Worm (Caenorhabditis elegans) whole organism, L1 larva: ENCODE measurements around the gene tag-10.

Source experiments
- C16A3.4 ChIP-seq: fragments of 150-350 bp; optimal IDR thresholded peaks from 2 replicates; lab custom pipeline; 2014; ENCODE audit warnings: missing biosample characterization, missing genetic modification characterization
- ama-1 ChIP-seq: fragments of 150-350 bp; optimal IDR thresholded peaks from 2 replicates; lab custom pipeline; 2014
- blmp-1 ChIP-seq: fragments of 150-350 bp; optimal IDR thresholded peaks from 2 replicates; lab custom pipeline; 2014; ENCODE audit warnings: missing biosample characterization, missing genetic modification characterization
- ceh-63 ChIP-seq: fragments of 200-800 bp; sonication (Bioruptor generic); optimal IDR thresholded peaks from 2 replicates; lab custom pipeline; 2018; ENCODE audit warnings: mild to moderate bottlenecking, missing genetic modification characterization, missing compliant biosample characterization
- ces-1 ChIP-seq: fragments of 150-350 bp; optimal IDR thresholded peaks from 2 replicates; lab custom pipeline; 2014; ENCODE audit warnings: missing biosample characterization, missing genetic modification reagents, missing genetic modification characterization
- dpl-1 ChIP-seq, 3 experiments: fragments of 150-350 bp in 2 of 3; sonication (generic microtip) in 1 of 3; optimal IDR thresholded peaks; 2 replicates each; lab custom pipeline; 2014 to 2017; ENCODE audit warnings: missing biosample characterization in 3 of 3, missing genetic modification characterization in 3 of 3, missing genetic modification reagents in 3 of 3
- dsc-1 ChIP-seq: sonication (generic microtip); optimal IDR thresholded peaks from 2 replicates; lab custom pipeline; 2016; ENCODE audit warnings: mild to moderate bottlenecking, missing genetic modification characterization, missing compliant biosample characterization
- efl-1 ChIP-seq, 4 experiments: fragments of 150-350 bp; optimal IDR thresholded peaks in 3 of 4; peaks in 1 of 4; 1 replicate in 1 of 4; 2 replicates in 3 of 4; lab custom pipeline; 2014; ENCODE audit warnings: missing biosample characterization in 2 of 4, missing genetic modification characterization in 2 of 4, missing genetic modification reagents in 2 of 4
- egl-13 ChIP-seq: sonication (generic microtip); optimal IDR thresholded peaks from 2 replicates; lab custom pipeline; 2016; ENCODE audit warnings: missing genotype, missing genetic modification reagents, missing genetic modification characterization, missing compliant biosample characterization
- elt-3 ChIP-seq, 6 experiments: fragments of 150-350 bp in 1 of 6; sonication (generic microtip); optimal IDR thresholded peaks; 2 replicates each; lab custom pipeline; 2017 to 2018; ENCODE audit warnings: missing biosample characterization in 6 of 6, missing genetic modification characterization in 6 of 6, inconsistent platforms in 1 of 6
- ets-5 ChIP-seq: fragments of 200-800 bp; sonication (Bioruptor generic); IDR thresholded peaks from 2 replicates; pipeline ENCODE4 v1.3.6; 2022; ENCODE audit warnings: missing genetic modification characterization, missing compliant biosample characterization
- fkh-10 ChIP-seq: sonication (generic microtip); optimal IDR thresholded peaks from 2 replicates; lab custom pipeline; 2017; ENCODE audit warnings: missing biosample characterization, missing genetic modification reagents, missing genetic modification characterization
- hlh-17 ChIP-seq: fragments of 200-800 bp; sonication (Bioruptor generic); optimal IDR thresholded peaks from 2 replicates; lab custom pipeline; 2018; ENCODE audit warnings: missing genetic modification characterization, mild to moderate bottlenecking, missing compliant biosample characterization, moderate library complexity, borderline replicate concordance
- hpl-2 ChIP-seq: fragments of 150-350 bp; optimal IDR thresholded peaks from 2 replicates; lab custom pipeline; 2014; ENCODE audit warnings: missing biosample characterization, missing genetic modification reagents, missing genetic modification characterization
- irx-1 ChIP-seq: sonication (generic microtip); optimal IDR thresholded peaks from 2 replicates; lab custom pipeline; 2016; ENCODE audit warnings: missing genetic modification characterization, missing compliant biosample characterization
- jun-1 ChIP-seq: fragments of 150-350 bp; optimal IDR thresholded peaks from 2 replicates; lab custom pipeline; 2014; ENCODE audit warnings: missing biosample characterization, missing genetic modification reagents, missing genetic modification characterization
- lin-14 ChIP-seq: fragments of 200-800 bp; sonication (Bioruptor generic); optimal IDR thresholded peaks from 2 replicates; lab custom pipeline; 2018; ENCODE audit warnings: mild to moderate bottlenecking, missing genetic modification characterization, moderate library complexity, missing compliant biosample characterization
- lin-15B ChIP-seq: fragments of 150-350 bp; sonication (generic microtip); optimal IDR thresholded peaks from 3 replicates; lab custom pipeline; 2014; ENCODE audit warnings: missing biosample characterization, missing genetic modification characterization
- lin-35 ChIP-seq, 2 experiments: fragments of 150-350 bp; optimal IDR thresholded peaks; 2 replicates each; lab custom pipeline; 2014; ENCODE audit warnings: missing biosample characterization in 2 of 2, missing genetic modification characterization in 2 of 2, missing genetic modification reagents in 2 of 2
- lin-39 ChIP-seq: fragments of 150-350 bp; optimal IDR thresholded peaks from 2 replicates; lab custom pipeline; 2014; ENCODE audit warnings: missing biosample characterization, missing genetic modification reagents, missing genetic modification characterization
- lir-3 ChIP-seq: sonication (generic microtip); optimal IDR thresholded peaks from 2 replicates; lab custom pipeline; 2016; ENCODE audit warnings: mild to moderate bottlenecking, missing genetic modification characterization, moderate library complexity, missing compliant biosample characterization; ENCODE audit not compliant: poor library complexity
- lsy-2 ChIP-seq, 2 experiments: fragments of 150-350 bp; optimal IDR thresholded peaks; 2 replicates each; lab custom pipeline; 2014; ENCODE audit warnings: missing biosample characterization in 2 of 2, missing genetic modification characterization in 2 of 2
- mab-9 ChIP-seq: fragments of 200-800 bp; sonication (Bioruptor generic); IDR thresholded peaks from 2 replicates; pipeline ENCODE4 v1.3.6; 2022; ENCODE audit warnings: missing genetic modification reagents, missing genetic modification characterization, missing compliant biosample characterization
- mdl-1 ChIP-seq, 2 experiments: fragments of 150-350 bp; optimal IDR thresholded peaks; 2 replicates each; lab custom pipeline; 2014 to 2017; ENCODE audit warnings: missing biosample characterization in 2 of 2, missing genetic modification characterization in 2 of 2, inconsistent platforms in 1 of 2
- mef-2 ChIP-seq: fragments of 150-350 bp; optimal IDR thresholded peaks from 2 replicates; lab custom pipeline; 2014; ENCODE audit warnings: missing biosample characterization, missing genetic modification characterization
- nhr-11 ChIP-seq: fragments of 150-350 bp; optimal IDR thresholded peaks from 2 replicates; lab custom pipeline; 2014; ENCODE audit warnings: missing biosample characterization, missing genetic modification characterization
- nhr-12 ChIP-seq: sonication (generic microtip); optimal IDR thresholded peaks from 2 replicates; lab custom pipeline; 2017; ENCODE audit warnings: missing biosample characterization, missing genetic modification characterization
- nhr-28 ChIP-seq: fragments of 150-350 bp; optimal IDR thresholded peaks from 2 replicates; lab custom pipeline; 2014; ENCODE audit warnings: missing biosample characterization, missing genetic modification characterization
- nhr-71 ChIP-seq: sonication (generic microtip); optimal IDR thresholded peaks from 2 replicates; lab custom pipeline; 2016; ENCODE audit warnings: mild to moderate bottlenecking, missing genetic modification characterization, moderate library complexity, missing compliant biosample characterization
- nhr-77 ChIP-seq: fragments of 150-350 bp; optimal IDR thresholded peaks from 2 replicates; lab custom pipeline; 2014; ENCODE audit warnings: missing biosample characterization, missing genetic modification characterization
- nhr-84 ChIP-seq: sonication (generic microtip); optimal IDR thresholded peaks from 2 replicates; lab custom pipeline; 2017; ENCODE audit warnings: missing biosample characterization, missing genetic modification characterization
- nhr-85 ChIP-seq: sonication (generic microtip); peaks from one replicate; lab custom pipeline; 2016; ENCODE audit warnings: missing genetic modification characterization, inconsistent platforms, missing compliant biosample characterization
- nhr-90 ChIP-seq: sonication (generic microtip); optimal IDR thresholded peaks from 2 replicates; lab custom pipeline; 2016; ENCODE audit warnings: mild to moderate bottlenecking, missing genetic modification characterization, missing compliant biosample characterization; ENCODE audit not compliant: poor library complexity
- pag-3 ChIP-seq: sonication (generic microtip); optimal IDR thresholded peaks from 2 replicates; lab custom pipeline; 2017; ENCODE audit warnings: missing genetic modification characterization, mild to moderate bottlenecking, missing compliant biosample characterization, antibody characterized with exemption, borderline replicate concordance; ENCODE audit not compliant: insufficient read depth
- snpc-4 ChIP-seq: fragments of 150-350 bp; optimal IDR thresholded peaks from 2 replicates; lab custom pipeline; 2014; ENCODE audit warnings: missing biosample characterization, missing genetic modification characterization
- snu-23 ChIP-seq: sonication (generic microtip); optimal IDR thresholded peaks from 2 replicates; lab custom pipeline; 2016; ENCODE audit warnings: missing genetic modification characterization, missing compliant biosample characterization
- sox-4 ChIP-seq: sonication (generic microtip); optimal IDR thresholded peaks from 2 replicates; lab custom pipeline; 2016; ENCODE audit warnings: missing genetic modification characterization, missing compliant biosample characterization
- sptf-1 ChIP-seq: fragments of 150-350 bp; optimal IDR thresholded peaks from 2 replicates; lab custom pipeline; 2014; ENCODE audit warnings: missing biosample characterization, missing genetic modification characterization
- unc-130 ChIP-seq: fragments of 150-350 bp; optimal IDR thresholded peaks from 2 replicates; lab custom pipeline; 2017; ENCODE audit warnings: missing biosample characterization, missing genetic modification characterization, inconsistent platforms
- unc-30 ChIP-seq: sonication (generic microtip); optimal IDR thresholded peaks from 2 replicates; lab custom pipeline; 2017; ENCODE audit warnings: missing biosample characterization, missing genetic modification characterization
- unc-62 ChIP-seq: fragments of 150-350 bp; optimal IDR thresholded peaks from 2 replicates; lab custom pipeline; 2014; ENCODE audit warnings: missing biosample characterization, missing genetic modification reagents, missing genetic modification characterization
- unc-98 ChIP-seq: fragments of 200-800 bp; sonication (Bioruptor generic); IDR thresholded peaks from 2 replicates; pipeline ENCODE4 v1.3.6; 2022; ENCODE audit warnings: missing genetic modification characterization, missing compliant biosample characterization
- vab-15 ChIP-seq: sonication (generic microtip); optimal IDR thresholded peaks from 2 replicates; lab custom pipeline; 2017; ENCODE audit warnings: missing genotype, mild to moderate bottlenecking, missing genetic modification characterization, missing compliant biosample characterization
- xbp-1 ChIP-seq: sonication (generic microtip); optimal IDR thresholded peaks from 2 replicates; lab custom pipeline; 2016; ENCODE audit warnings: missing genetic modification characterization, missing compliant biosample characterization

tag-10 gene

ce11 chrII:13609655-13610054, 22.7 kb upstream of the tag-10 start, which contains the start of gene gst-20 (continued):
- peak; percentile 75 for TF ChIP-seq nhr-90 (tag; lab: Kevin White, UChicago)
- no peak for TF ChIP-seq hlh-17 (GFP tag; lab: Kevin White, UChicago)
- TF ChIP-seq ces-1 (GFP tag; lab: Kevin White, UChicago), result no peak
- TF ChIP-seq pag-3 (tag; lab: Kevin White, UChicago), result peak; percentile 84
- TF ChIP-seq egl-13 (tag; lab: Kevin White, UChicago), result no peak
- no peak for TF ChIP-seq unc-30 (tag; lab: Kevin White, UChicago)
- TF ChIP-seq hpl-2 (GFP tag; lab: Kevin White, UChicago), result no peak
- no peak for TF ChIP-seq irx-1 (tag; lab: Kevin White, UChicago)
- TF ChIP-seq C16A3.4, result no peak
- TF ChIP-seq unc-130 (tag; lab: Kevin White, UChicago), result no peak
- TF ChIP-seq unc-98 (GFP tag; lab: Robert Waterston, UW), result no peak
- no peak for TF ChIP-seq mab-9 (GFP tag; lab: Robert Waterston, UW)
- no peak for TF ChIP-seq nhr-11
- TF ChIP-seq lir-3 (tag; lab: Kevin White, UChicago), result no peak
- TF ChIP-seq nhr-28, result no peak
- no peak for TF ChIP-seq nhr-12 (tag; lab: Kevin White, UChicago)
- peak; percentile 72 for TF ChIP-seq nhr-71 (tag; lab: Kevin White, UChicago)
- peak; percentile 18 to 26 for TF ChIP-seq lsy-2 (tag; optimal IDR thresholded peaks at IDR 0.05; lab: Kevin White, UChicago)
- peak in 5 of 6 experiments; percentile 39 to 78 (median 60) for TF ChIP-seq elt-3 (tag; optimal IDR thresholded peaks at IDR 0.05; lab: Kevin White, UChicago)
- no peak for TF ChIP-seq jun-1
- TF ChIP-seq sox-4 (tag; lab: Kevin White, UChicago), result no peak
- TF ChIP-seq efl-1 (optimal IDR thresholded peaks at IDR 0.05; lab: Kevin White, UChicago), result peak; percentile 3 to 23
- peak in 1 of 2 experiments; percentile 90 for TF ChIP-seq efl-1 (GFP tag; optimal IDR thresholded peaks at IDR 0.05 in 1 of 2; lab: Kevin White, UChicago)
- TF ChIP-seq nhr-84, result no peak
- no peak for TF ChIP-seq lin-15B (tag; lab: Kevin White, UChicago)
- peak; percentile 30 for TF ChIP-seq xbp-1 (tag; lab: Kevin White, UChicago)
- no peak for TF ChIP-seq lin-39 (tag; lab: Kevin White, UChicago)
- TF ChIP-seq ceh-63 (GFP tag; lab: Kevin White, UChicago), result no peak

DNA sequence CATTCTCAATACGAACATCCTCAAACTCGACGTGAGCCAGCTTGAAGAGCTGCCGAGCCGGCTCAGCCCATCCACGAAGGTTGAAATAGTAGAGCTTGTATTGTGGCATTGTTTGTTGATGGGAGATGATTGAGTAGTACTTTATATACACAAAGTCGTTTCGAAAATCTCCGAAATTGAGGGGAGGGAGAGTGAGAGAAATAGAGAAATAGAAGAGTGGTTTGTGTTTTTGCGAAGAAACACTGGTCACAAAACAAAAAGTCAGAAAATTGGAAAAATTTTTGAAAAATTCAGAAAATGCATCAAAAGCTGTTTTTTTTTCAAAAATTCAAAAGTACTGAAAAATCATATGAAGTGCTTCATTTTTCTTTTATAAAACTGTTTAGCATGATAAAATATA, 21.2 kb upstream of the tag-10 start, which contains the start of gene gst-24:
gst-24 (minus strand) TSS at position 181 of the 400 bp plus-strand sequence.
- no peak for TF ChIP-seq ets-5 (GFP tag; lab: Robert Waterston, UW)
- TF ChIP-seq fkh-10 (GFP tag; lab: Kevin White, UChicago), result no peak
- TF ChIP-seq lin-35 (GFP tag; optimal IDR thresholded peaks at IDR 0.05; lab: Kevin White, UChicago), result peak in 1 of 2 experiments; percentile 15
- no peak for TF ChIP-seq unc-62 (GFP tag; lab: Kevin White, UChicago)
- TF ChIP-seq dsc-1 (tag; lab: Kevin White, UChicago), result no peak
- TF ChIP-seq nhr-85 (tag; lab: Kevin White, UChicago), result peak; percentile 67
- TF ChIP-seq nhr-84, result no peak
- TF ChIP-seq vab-15 (tag; lab: Kevin White, UChicago), result no peak
- TF ChIP-seq nhr-11, result no peak
- TF ChIP-seq dpl-1 (GFP tag; optimal IDR thresholded peaks at IDR 0.05; lab: Kevin White, UChicago), result peak in 1 of 3 experiments; percentile 6
- no peak for TF ChIP-seq unc-98 (GFP tag; lab: Robert Waterston, UW)
- TF ChIP-seq ama-1, result no peak
- no peak for TF ChIP-seq blmp-1
- no peak for TF ChIP-seq sptf-1 (tag; lab: Kevin White, UChicago)
- TF ChIP-seq snu-23, result peak; percentile 3
- TF ChIP-seq nhr-77, result peak; percentile 61
- TF ChIP-seq snpc-4 (tag; lab: Kevin White, UChicago), result no peak
- no peak for TF ChIP-seq lin-15B (tag; lab: Kevin White, UChicago)
- peak; percentile 29 for TF ChIP-seq lin-14
- no peak for TF ChIP-seq mdl-1 (tag; optimal IDR thresholded peaks at IDR 0.05; lab: Kevin White, UChicago)
- TF ChIP-seq mef-2, result no peak
- TF ChIP-seq irx-1 (tag; lab: Kevin White, UChicago), result no peak
